Worm (Caenorhabditis elegans) whole organism, L1 larva: ENCODE results near the gene let-92.

Source experiments
- lin-15B ChIP-seq: fragments of 150-350 bp; sonication (generic microtip); optimal IDR thresholded peaks from 3 replicates; lab custom pipeline; 2014; ENCODE audit warnings: missing biosample characterization, missing genetic modification characterization
- lin-39 ChIP-seq: fragments of 150-350 bp; optimal IDR thresholded peaks from 2 replicates; lab custom pipeline; 2014; ENCODE audit warnings: missing biosample characterization, missing genetic modification reagents, missing genetic modification characterization
- mdl-1 ChIP-seq, 2 experiments: fragments of 150-350 bp; optimal IDR thresholded peaks; 2 replicates each; lab custom pipeline; 2014 to 2017; ENCODE audit warnings: missing biosample characterization in 2 of 2, missing genetic modification characterization in 2 of 2, inconsistent platforms in 1 of 2
- zag-1 ChIP-seq: fragments of 150-350 bp; optimal IDR thresholded peaks from 2 replicates; lab custom pipeline; 2014; ENCODE audit warnings: missing biosample characterization, missing genetic modification characterization

DNA sequence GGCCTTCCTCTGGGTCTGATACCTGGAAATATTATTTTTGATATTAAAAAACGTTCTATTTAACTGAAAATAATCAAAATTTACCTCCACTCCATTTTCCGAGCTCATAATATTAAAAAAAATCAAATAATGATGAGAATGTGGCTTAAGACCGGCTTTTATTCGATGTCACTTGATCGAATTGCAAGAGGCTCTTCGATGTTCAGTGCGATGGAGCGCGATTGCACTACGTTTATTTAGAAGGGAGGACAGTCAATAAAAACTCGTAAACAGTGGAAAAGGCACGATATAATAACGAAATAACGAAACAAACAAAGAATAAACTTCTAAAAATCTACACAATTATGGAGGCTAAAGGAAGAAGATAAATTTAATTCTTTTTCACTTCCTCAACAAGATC is 3.5 kb upstream of the let-92 start, which contains the start of gene tag-30:
- TF ChIP-seq zag-1, result no peak
- no peak for TF ChIP-seq mdl-1 (tag; optimal IDR thresholded peaks at IDR 0.05; lab: Kevin White, UChicago)
- peak; percentile 39 for TF ChIP-seq lin-15B
- TF ChIP-seq lin-39 (tag; lab: Kevin White, UChicago), result no peak
